Fruit fly (Drosophila melanogaster): Measurements from ENCODE around the gene bun.

Gene bun

dm6 chr2L:12472988-12473387, 73.4 kb downstream of the bun start:
- TF ChIP-seq CG17806 (tag; optimal IDR thresholded peaks at IDR 0.05) (no peak), CG14655 (GFP tag; optimal IDR thresholded peaks at IDR 0.05) (no peak), Snoo (tag; optimal IDR thresholded peaks at IDR 0.05) (no peak), Pif1B (GFP tag; optimal IDR thresholded peaks at IDR 0.05) (no peak)

- TF ChIP-seq CG17806 (tag; optimal IDR thresholded peaks at IDR 0.05) = no peak
- TF ChIP-seq CG32121 (GFP tag; IDR thresholded peaks at IDR 0.05) = peak; percentile 47
- TF ChIP-seq CG9948 (tag; optimal IDR thresholded peaks at IDR 0.05) = no peak
- TF ChIP-seq CG12605 (GFP tag; IDR thresholded peaks at IDR 0.05) = peak; percentile 61
- no peak for TF ChIP-seq CG8159 (tag; optimal IDR thresholded peaks at IDR 0.05)
- TF ChIP-seq CG4496 (GFP tag; IDR thresholded peaks at IDR 0.05) = peak; percentile 63; the same call in 2 of the 3 replicates
- no peak for TF ChIP-seq EcR (GFP tag; optimal IDR thresholded peaks at IDR 0.05)
- peak; percentile 56; the same call in 1 of the 2 replicates for TF ChIP-seq Ets98B (GFP tag; IDR thresholded peaks at IDR 0.05)
Measured at dm6 chr2L:12471937-12472336, 74.5 kb downstream of the bun start.

dm6 chr2L:12469235-12469634, 77.2 kb downstream of the bun start:
- TF ChIP-seq CG4496 (GFP tag; IDR thresholded peaks at IDR 0.05) = no peak
- TF ChIP-seq CG17806 (tag; optimal IDR thresholded peaks at IDR 0.05) = no peak
- no peak for TF ChIP-seq rn (GFP tag; IDR thresholded peaks at IDR 0.05)
- TF ChIP-seq Pif1A (GFP tag; optimal IDR thresholded peaks at IDR 0.05) = no peak
- TF ChIP-seq fd96Ca (GFP tag; IDR thresholded peaks at IDR 0.05) = no peak
- no peak for TF ChIP-seq CG13204 (GFP tag; optimal IDR thresholded peaks at IDR 0.05)
- no peak for TF ChIP-seq Ets98B (GFP tag; IDR thresholded peaks at IDR 0.05)
- no peak for TF ChIP-seq CG34367 (tag; optimal IDR thresholded peaks at IDR 0.05)
- TF ChIP-seq CG8301 (tag; optimal IDR thresholded peaks at IDR 0.05) = no peak
- TF ChIP-seq CG15710 (tag; optimal IDR thresholded peaks at IDR 0.05) = no peak
- TF ChIP-seq CG14655 (GFP tag; optimal IDR thresholded peaks at IDR 0.05) = no peak
- no peak for TF ChIP-seq gl (tag; optimal IDR thresholded peaks at IDR 0.05)
- no peak for TF ChIP-seq EcR (GFP tag; optimal IDR thresholded peaks at IDR 0.05)

- TF ChIP-seq D1 (tag; optimal IDR thresholded peaks at IDR 0.05) (no peak), Pif1A (GFP tag; optimal IDR thresholded peaks at IDR 0.05) (no peak)
Measured at dm6 chr2L:12468813-12469212, 77.6 kb downstream of the bun start.

- TF ChIP-seq CG10348 (GFP tag; IDR thresholded peaks at IDR 0.05) (no peak), CG12605 (GFP tag; IDR thresholded peaks at IDR 0.05) (no peak), rn (GFP tag; IDR thresholded peaks at IDR 0.05) (no peak), CG34367 (tag; optimal IDR thresholded peaks at IDR 0.05) (no peak), CG32121 (GFP tag; IDR thresholded peaks at IDR 0.05) (peak; percentile 38; the same call in 1 of the 2 replicates), fd96Ca (GFP tag; IDR thresholded peaks at IDR 0.05) (no peak), CG4496 (GFP tag; IDR thresholded peaks at IDR 0.05) (no peak), Ets98B (GFP tag; IDR thresholded peaks at IDR 0.05) (peak; percentile 24; the same call in 1 of the 2 replicates), Pif1B (GFP tag; optimal IDR thresholded peaks at IDR 0.05) (no peak), gl (tag; optimal IDR thresholded peaks at IDR 0.05) (no peak), CG13204 (GFP tag; optimal IDR thresholded peaks at IDR 0.05) (no peak), D1 (tag; optimal IDR thresholded peaks at IDR 0.05) (no peak), Pif1A (GFP tag; optimal IDR thresholded peaks at IDR 0.05) (no peak), CG8159 (tag; optimal IDR thresholded peaks at IDR 0.05) (no peak), EcR (GFP tag; optimal IDR thresholded peaks at IDR 0.05) (no peak)
Measured at dm6 chr2L:12467673-12468072, 78.7 kb downstream of the bun start.

- TF ChIP-seq gl (tag; optimal IDR thresholded peaks at IDR 0.05) = no peak
- TF ChIP-seq CG15710 (tag; optimal IDR thresholded peaks at IDR 0.05) = no peak
- no peak for TF ChIP-seq CG9948 (tag; optimal IDR thresholded peaks at IDR 0.05)
- TF ChIP-seq Pif1A (GFP tag; optimal IDR thresholded peaks at IDR 0.05) = no peak
- no peak for TF ChIP-seq CG13204 (GFP tag; optimal IDR thresholded peaks at IDR 0.05)
- no peak for TF ChIP-seq CG4496 (GFP tag; IDR thresholded peaks at IDR 0.05)
- no peak for TF ChIP-seq Pif1B (GFP tag; optimal IDR thresholded peaks at IDR 0.05)
- TF ChIP-seq fd96Ca (GFP tag; IDR thresholded peaks at IDR 0.05) = no peak
- TF ChIP-seq EcR (GFP tag; optimal IDR thresholded peaks at IDR 0.05) = no peak
- no peak for TF ChIP-seq CG8301 (tag; optimal IDR thresholded peaks at IDR 0.05)
- TF ChIP-seq CG17806 (tag; optimal IDR thresholded peaks at IDR 0.05) = no peak
- no peak for TF ChIP-seq CG32121 (GFP tag; IDR thresholded peaks at IDR 0.05)
- TF ChIP-seq Ets98B (GFP tag; IDR thresholded peaks at IDR 0.05) = no peak
- TF ChIP-seq CG34367 (tag; optimal IDR thresholded peaks at IDR 0.05) = no peak
- no peak for TF ChIP-seq Snoo (tag; optimal IDR thresholded peaks at IDR 0.05)
- no peak for TF ChIP-seq rn (GFP tag; IDR thresholded peaks at IDR 0.05)
- no peak for TF ChIP-seq CG8159 (tag; optimal IDR thresholded peaks at IDR 0.05)
- no peak for TF ChIP-seq CG14655 (GFP tag; optimal IDR thresholded peaks at IDR 0.05)
Measured at dm6 chr2L:12466506-12467043, 79.8 kb downstream of the bun start.
